Fruit fly (Drosophila melanogaster) whole organism, embryonic: ENCODE measurements around the gene Obp28a.

Experiments used
- CG1024 ChIP-seq: fragments of 200-800 bp; sonication (Bioruptor generic); IDR thresholded peaks from 2 replicates; pipeline ENCODE4 v1.3.6; 2022; ENCODE audit warnings: missing biosample characterization, missing genetic modification characterization
- CG10979 ChIP-seq: fragments of 200-800 bp; sonication (Bioruptor generic); optimal IDR thresholded peaks from 2 replicates; lab custom pipeline; 2018; ENCODE audit warnings: missing biosample characterization, mild to moderate bottlenecking, missing genetic modification characterization, moderate library complexity
- CG17361 ChIP-seq: fragments of 200-800 bp; sonication (Bioruptor generic); IDR thresholded peaks from 3 replicates; pipeline ENCODE4 v1.3.6; 2022; ENCODE audit warnings: missing biosample characterization, missing genetic modification characterization
- CG2129 ChIP-seq: fragments of 200-800 bp; sonication (Bioruptor generic); IDR thresholded peaks from 2 replicates; pipeline ENCODE4 v1.3.6; 2022; ENCODE audit warnings: missing biosample characterization, missing genetic modification characterization; ENCODE audit not compliant: partially characterized antibody
- CG2678 ChIP-seq: fragments of 200-800 bp; sonication (Bioruptor generic); optimal IDR thresholded peaks from 3 replicates; lab custom pipeline; 2019; ENCODE audit warnings: missing biosample characterization, mild to moderate bottlenecking, missing genetic modification characterization, moderate library complexity
- CG31365 ChIP-seq: fragments of 200-800 bp; sonication (Bioruptor generic); optimal IDR thresholded peaks from 2 replicates; lab custom pipeline; 2018; ENCODE audit warnings: missing biosample characterization, mild to moderate bottlenecking, missing genetic modification characterization
- CG32532 ChIP-seq: fragments of 200-800 bp; sonication (Bioruptor generic); IDR thresholded peaks from 2 replicates; pipeline ENCODE4 v1.3.6; 2022; ENCODE audit warnings: missing biosample characterization, missing genetic modification characterization
- CG32772 ChIP-seq: fragments of 200-800 bp; sonication (Bioruptor generic); IDR thresholded peaks from 2 replicates; pipeline ENCODE4 v1.3.6; 2022; ENCODE audit warnings: missing biosample characterization, missing genetic modification characterization
- CG33557 ChIP-seq: fragments of 200-800 bp; sonication (Bioruptor generic); optimal IDR thresholded peaks from 2 replicates; lab custom pipeline; 2019; ENCODE audit warnings: missing biosample characterization, mild to moderate bottlenecking, missing genetic modification characterization, moderate library complexity
- CG34224 ChIP-seq: fragments of 200-800 bp; sonication (Bioruptor generic); IDR thresholded peaks from 3 replicates; pipeline ENCODE4 v1.3.6; 2022; ENCODE audit warnings: missing biosample characterization, missing genetic modification characterization; ENCODE audit not compliant: partially characterized antibody
- CG34376 ChIP-seq: fragments of 200-800 bp; sonication (Bioruptor generic); optimal IDR thresholded peaks from 2 replicates; lab custom pipeline; 2018; ENCODE audit warnings: missing biosample characterization, mild to moderate bottlenecking, missing genetic modification characterization
- CG3726 ChIP-seq: fragments of 200-800 bp; sonication (Bioruptor generic); IDR thresholded peaks from 3 replicates; pipeline ENCODE4, ENCODE4 v1.3.6; 2022; ENCODE audit warnings: missing biosample characterization, missing genetic modification characterization
- CG3847 ChIP-seq: fragments of 200-800 bp; sonication (Bioruptor generic); IDR thresholded peaks from 2 replicates; pipeline ENCODE4 v1.3.6; 2022; ENCODE audit warnings: missing biosample characterization, missing genetic modification characterization
- CG6689 ChIP-seq: fragments of 200-800 bp; sonication (Bioruptor generic); IDR thresholded peaks from 2 replicates; pipeline ENCODE4 v1.3.6; 2022; ENCODE audit warnings: missing biosample characterization, missing genetic modification characterization
- CG7556 ChIP-seq: fragments of 200-800 bp; sonication (Bioruptor generic); optimal IDR thresholded peaks from 2 replicates; lab custom pipeline; 2017; ENCODE audit warnings: missing biosample characterization, mild to moderate bottlenecking, missing genetic modification characterization
- CG9215 ChIP-seq: fragments of 200-800 bp; sonication (Bioruptor generic); IDR thresholded peaks from 2 replicates; pipeline ENCODE4 v1.3.6; 2022; ENCODE audit warnings: missing biosample characterization, missing genetic modification characterization
- CG9727 ChIP-seq: fragments of 200-800 bp; sonication (Bioruptor generic); optimal IDR thresholded peaks from 3 replicates; lab custom pipeline; 2017; ENCODE audit warnings: missing biosample characterization, mild to moderate bottlenecking, missing genetic modification characterization
- Dek ChIP-seq: fragments of 200-800 bp; sonication (Bioruptor generic); optimal IDR thresholded peaks from 3 replicates; lab custom pipeline; 2019; ENCODE audit warnings: missing biosample characterization, mild to moderate bottlenecking, missing genetic modification characterization, moderate library complexity
- Drgx ChIP-seq: fragments of 200-800 bp; sonication (Bioruptor generic); IDR thresholded peaks from 2 replicates; pipeline ENCODE4 v1.3.6; 2022; ENCODE audit warnings: missing biosample characterization, missing genetic modification characterization
- E2f1 ChIP-seq: fragments of 200-800 bp; sonication (Bioruptor generic); IDR thresholded peaks from 2 replicates; pipeline ENCODE4 v1.3.6; 2022; ENCODE audit warnings: missing biosample characterization, missing genetic modification characterization
- Ets97D ChIP-seq: fragments of 200-800 bp; sonication (Bioruptor generic); optimal IDR thresholded peaks from 3 replicates; lab custom pipeline; 2016; ENCODE audit warnings: missing biosample characterization, missing genetic modification characterization
- HLH54F ChIP-seq: fragments of 200-800 bp; sonication (Bioruptor generic); optimal IDR thresholded peaks from 3 replicates; lab custom pipeline; 2016; ENCODE audit warnings: missing biosample characterization, missing genetic modification characterization
- Hsf ChIP-seq: fragments of 200-800 bp; sonication (Bioruptor generic); optimal IDR thresholded peaks from 3 replicates; lab custom pipeline; 2016; ENCODE audit warnings: missing biosample characterization, missing genetic modification characterization
- Oaz ChIP-seq: fragments of 200-800 bp; sonication (Bioruptor generic); IDR thresholded peaks from 2 replicates; pipeline ENCODE4 v1.3.6; 2022; ENCODE audit warnings: missing biosample characterization, missing genetic modification characterization
- Sry-β ChIP-seq: fragments of 200-800 bp; sonication (Bioruptor generic); optimal IDR thresholded peaks from 2 replicates; lab custom pipeline; 2018; ENCODE audit warnings: missing biosample characterization, mild to moderate bottlenecking, missing genetic modification characterization, moderate library complexity
- Usf ChIP-seq: fragments of 200-800 bp; sonication (Bioruptor generic); optimal IDR thresholded peaks from 2 replicates; lab custom pipeline; 2017; ENCODE audit warnings: missing genotype, missing biosample characterization, missing genetic modification characterization
- Xbp1 ChIP-seq: fragments of 200-800 bp; sonication (Bioruptor generic); optimal IDR thresholded peaks from 3 replicates; lab custom pipeline; 2016; ENCODE audit warnings: missing biosample characterization, mild to moderate bottlenecking, missing genetic modification characterization
- aop ChIP-seq: fragments of 200-800 bp; sonication (Bioruptor generic); IDR thresholded peaks from 2 replicates; pipeline ENCODE4 v1.3.6; 2022; ENCODE audit warnings: missing biosample characterization, missing genetic modification characterization
- ap ChIP-seq: fragments of 200-800 bp; sonication (Bioruptor generic); IDR thresholded peaks from 2 replicates; pipeline ENCODE4 v1.3.6; 2022; ENCODE audit warnings: missing biosample characterization, missing genetic modification characterization
- bowl ChIP-seq: fragments of 200-800 bp; sonication (Bioruptor generic); IDR thresholded peaks from 2 replicates; pipeline ENCODE4 v1.3.6; 2022; ENCODE audit warnings: missing biosample characterization, missing genetic modification characterization
- crol ChIP-seq: fragments of 200-800 bp; sonication (Bioruptor generic); IDR thresholded peaks from 2 replicates; pipeline ENCODE4 v1.3.6; 2022; ENCODE audit warnings: missing biosample characterization, missing genetic modification characterization
- crp ChIP-seq, 2 experiments: fragments of 200-800 bp; sonication (Bioruptor generic); optimal IDR thresholded peaks; 2 replicates in 1 of 2; 3 replicates in 1 of 2; lab custom pipeline; 2017; ENCODE audit warnings: missing biosample characterization in 2 of 2, missing genetic modification characterization in 2 of 2, mild to moderate bottlenecking in 1 of 2, moderate library complexity in 1 of 2
- da ChIP-seq: fragments of 200-800 bp; sonication (Bioruptor generic); optimal IDR thresholded peaks from 2 replicates; lab custom pipeline; 2016; ENCODE audit warnings: missing biosample characterization, missing genetic modification characterization
- danr ChIP-seq: fragments of 200-800 bp; sonication (Bioruptor generic); IDR thresholded peaks from 2 replicates; pipeline ENCODE4 v1.3.6; 2022; ENCODE audit warnings: missing biosample characterization, missing genetic modification characterization
- fd96Cb ChIP-seq: fragments of 200-800 bp; sonication (Bioruptor generic); optimal IDR thresholded peaks from 2 replicates; lab custom pipeline; 2018; ENCODE audit warnings: missing biosample characterization, mild to moderate bottlenecking, missing genetic modification characterization, moderate library complexity
- gsb-n ChIP-seq: fragments of 200-800 bp; sonication (Bioruptor generic); optimal IDR thresholded peaks from 3 replicates; lab custom pipeline; 2018; ENCODE audit warnings: missing biosample characterization, mild to moderate bottlenecking, missing genetic modification characterization
- gt ChIP-seq: fragments of 200-800 bp; sonication (Bioruptor generic); IDR thresholded peaks from 2 replicates; pipeline ENCODE4 v1.3.6; 2022; ENCODE audit warnings: missing biosample characterization, missing genetic modification characterization
- her ChIP-seq: fragments of 200-800 bp; sonication (Bioruptor generic); optimal IDR thresholded peaks from 2 replicates; lab custom pipeline; 2016; ENCODE audit warnings: missing biosample characterization, missing genetic modification characterization
- insv ChIP-seq, 2 experiments: fragments of 200-800 bp; sonication (Bioruptor generic); optimal IDR thresholded peaks; 3 replicates each; lab custom pipeline; 2016 to 2018; ENCODE audit warnings: missing biosample characterization in 2 of 2, missing genetic modification characterization in 2 of 2
- klu ChIP-seq: fragments of 200-800 bp; sonication (Bioruptor generic); IDR thresholded peaks from 2 replicates; pipeline ENCODE4 v1.3.6; 2022; ENCODE audit warnings: missing biosample characterization, missing genetic modification characterization
- lbe ChIP-seq: fragments of 200-800 bp; sonication (Bioruptor generic); optimal IDR thresholded peaks from 2 replicates; lab custom pipeline; 2016; ENCODE audit warnings: missing biosample characterization, mild to moderate bottlenecking, missing genetic modification characterization
- lov ChIP-seq, 2 experiments: fragments of 200-800 bp in 1 of 2; fragments of >200 bp in 1 of 2; sonication (Bioruptor generic) in 1 of 2; IDR thresholded peaks in 1 of 2; optimal IDR thresholded peaks in 1 of 2; 2 replicates in 1 of 2; 3 replicates in 1 of 2; pipeline versions ENCODE4 v1.3.6 to Lab custom; 2017 to 2022; ENCODE audit warnings: missing biosample characterization in 1 of 2, missing genetic modification characterization in 1 of 2
- mam ChIP-seq: fragments of 200-800 bp; sonication (Bioruptor generic); optimal IDR thresholded peaks from 3 replicates; lab custom pipeline; 2016; ENCODE audit warnings: missing biosample characterization, missing genetic modification characterization
- nerfin-2 ChIP-seq: fragments of 200-800 bp; sonication (Bioruptor generic); IDR thresholded peaks from 2 replicates; pipeline ENCODE4 v1.3.6; 2022; ENCODE audit warnings: missing biosample characterization, missing genetic modification characterization; ENCODE audit not compliant: partially characterized antibody
- run ChIP-seq: fragments of 200-800 bp; sonication (Bioruptor generic); optimal IDR thresholded peaks from 3 replicates; lab custom pipeline; 2018; ENCODE audit warnings: missing biosample characterization, mild to moderate bottlenecking, missing genetic modification characterization
- sr ChIP-seq: fragments of 200-800 bp; sonication (Bioruptor generic); IDR thresholded peaks from 3 replicates; pipeline ENCODE4 v1.3.6; 2022; ENCODE audit warnings: missing biosample characterization, missing genetic modification characterization
- tna ChIP-seq: fragments of 200-800 bp; sonication (Bioruptor generic); IDR thresholded peaks from 2 replicates; pipeline ENCODE4 v1.3.6; 2022; ENCODE audit warnings: missing biosample characterization, missing genetic modification characterization; ENCODE audit not compliant: partially characterized antibody
- toy ChIP-seq: fragments of 200-800 bp; sonication (Bioruptor generic); IDR thresholded peaks from 2 replicates; pipeline ENCODE4 v1.3.6; 2022; ENCODE audit warnings: missing biosample characterization, missing genetic modification characterization
- ttk ChIP-seq: fragments of 200-800 bp; sonication (Bioruptor generic); IDR thresholded peaks from 2 replicates; pipeline ENCODE4 v2.1.2; 2022; ENCODE audit warnings: missing biosample characterization, missing genetic modification characterization
- tup ChIP-seq: fragments of 200-800 bp; sonication (Bioruptor generic); optimal IDR thresholded peaks from 2 replicates; lab custom pipeline; 2016; ENCODE audit warnings: missing biosample characterization, mild to moderate bottlenecking, missing genetic modification characterization, moderate library complexity
- zfh1 ChIP-seq: fragments of 200-800 bp; sonication (Bioruptor generic); IDR thresholded peaks from 3 replicates; pipeline ENCODE4 v1.3.6; 2022; ENCODE audit warnings: missing biosample characterization, missing genetic modification characterization

Obp28a gene

dm6 chr2L:7515396-7515795, 18.2 kb upstream of the Obp28a start (continued):
- TF ChIP-seq aop (GFP tag; lab: Robert Waterston, UW) (no peak), CG3726 (GFP tag; lab: Robert Waterston, UW) (no peak), Drgx (GFP tag; lab: Robert Waterston, UW) (peak; percentile 55), CG10979 (peak; percentile 46), CG34376 (no peak), sr (GFP tag; lab: Robert Waterston, UW) (no peak), gt (no peak), CG9215 (no peak), fd96Cb (tag; lab: Kevin White, UChicago) (peak; percentile 28), da (no peak), CG2678 (peak; percentile 35), lov (optimal IDR thresholded peaks at IDR 0.05; lab: Kevin White, UChicago) (no peak), lov (GFP tag; IDR thresholded peaks at IDR 0.05; lab: Robert Waterston, UW) (no peak), Hsf (GFP tag; lab: Kevin White, UChicago) (peak; percentile 38), CG31365 (tag; lab: Kevin White, UChicago) (no peak), Usf (GFP tag; lab: Kevin White, UChicago) (no peak), tna (GFP tag; lab: Robert Waterston, UW) (no peak), CG1024 (GFP tag; lab: Robert Waterston, UW) (no peak), nerfin-2 (GFP tag; lab: Robert Waterston, UW) (no peak), CG34224 (GFP tag; lab: Robert Waterston, UW) (no peak), Oaz (GFP tag; lab: Robert Waterston, UW) (no peak), zfh1 (GFP tag; lab: Robert Waterston, UW) (peak; percentile 56; the same call in 2 of the 3 replicates), ap (GFP tag; lab: Robert Waterston, UW) (no peak), gsb-n (tag; lab: Kevin White, UChicago) (peak; percentile 13), mam (GFP tag; lab: Kevin White, UChicago) (no peak), run (tag; lab: Kevin White, UChicago) (no peak), Dek (no peak), CG3847 (GFP tag; lab: Robert Waterston, UW) (no peak), CG17361 (GFP tag; lab: Robert Waterston, UW) (peak; percentile 37; the same call in 1 of the 3 replicates), danr (GFP tag; lab: Robert Waterston, UW) (no peak), CG32532 (GFP tag; lab: Robert Waterston, UW) (peak; percentile 24; the same call in 1 of the 2 replicates), bowl (GFP tag; lab: Robert Waterston, UW) (no peak), Sry-β (GFP tag; lab: Kevin White, UChicago) (no peak), HLH54F (GFP tag; lab: Kevin White, UChicago) (no peak), lbe (GFP tag; lab: Kevin White, UChicago) (no peak), crol (GFP tag; lab: Robert Waterston, UW) (no peak), insv (GFP tag; optimal IDR thresholded peaks at IDR 0.05; lab: Kevin White, UChicago) (no peak), toy (GFP tag; lab: Robert Waterston, UW) (no peak), ttk (no peak), CG2129 (no peak), klu (no peak), Xbp1 (GFP tag; lab: Kevin White, UChicago) (peak; percentile 47), CG9727 (GFP tag; lab: Kevin White, UChicago) (peak; percentile 45), CG32772 (0 out of 2 replicates have a peak, but pooled peaks have one; percentile 7), E2f1 (GFP tag; lab: Robert Waterston, UW) (peak; percentile 9; the same call in 1 of the 2 replicates), CG33557 (GFP tag; lab: Kevin White, UChicago) (no peak), tup (GFP tag; lab: Kevin White, UChicago) (no peak), CG7556 (GFP tag; lab: Kevin White, UChicago) (peak; percentile 13), crp (GFP tag; optimal IDR thresholded peaks at IDR 0.05; lab: Kevin White, UChicago) (no peak), her (GFP tag; lab: Kevin White, UChicago) (no peak), Ets97D (GFP tag; lab: Kevin White, UChicago) (no peak), CG6689 (GFP tag; lab: Robert Waterston, UW) (peak; percentile 60)
